Fruit fly (Drosophila melanogaster) whole organism: ENCODE results near the gene ND-ACP.

Source experiments
- CG8478 ChIP-seq: fragments of >200 bp; optimal IDR thresholded peaks from 2 replicates; lab custom pipeline; 2018; ENCODE audit warnings: inconsistent platforms
- Dll ChIP-seq: fragments of >200 bp; optimal IDR thresholded peaks from 2 replicates; lab custom pipeline; 2017
- EcR ChIP-seq, 2 experiments: fragments of >200 bp; optimal IDR thresholded peaks; 2 replicates each; lab custom pipeline; 2017; ENCODE audit warnings: missing biosample characterization in 2 of 2, missing genetic modification characterization in 2 of 2, missing genetic modification reagents in 2 of 2
- pan ChIP-seq: fragments of >200 bp; optimal IDR thresholded peaks from 2 replicates; lab custom pipeline; 2017
- psq ChIP-seq: fragments of >200 bp; optimal IDR thresholded peaks from 2 replicates; lab custom pipeline; 2017
- usp ChIP-seq: fragments of >200 bp; optimal IDR thresholded peaks from 2 replicates; lab custom pipeline; 2017; ENCODE audit warnings: missing biosample characterization, missing genetic modification characterization, mixed read lengths

The ND-ACP gene

DNA sequence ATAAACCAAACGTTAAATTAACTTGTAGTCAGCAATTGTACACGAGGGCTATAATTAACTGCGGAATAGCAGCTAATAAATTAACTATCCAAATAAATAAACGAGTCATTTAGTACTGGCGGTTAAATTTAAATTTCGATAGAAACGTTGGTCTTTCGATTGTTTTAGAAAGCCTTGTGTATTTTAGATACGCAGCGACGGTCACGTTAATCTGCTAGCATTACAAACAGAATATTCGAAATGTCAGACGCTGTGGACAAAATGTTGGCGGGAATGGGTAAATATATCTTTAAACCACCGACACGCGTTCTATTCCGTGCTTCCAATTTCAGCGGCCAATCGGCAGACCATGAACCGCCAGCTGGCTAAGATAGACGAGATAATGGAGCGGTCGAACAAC lies 1.8 kb downstream of the ND-ACP start, which contains the start of gene msd1:
msd1 (plus strand) TSS at position 203 of the 400 bp plus-strand sequence.
- no peak for TF ChIP-seq Dll
- TF ChIP-seq EcR (GFP tag; optimal IDR thresholded peaks at IDR 0.05; lab: Kevin White, UChicago) = no peak

- TF ChIP-seq pan (lab: Kevin White, UChicago) (no peak), EcR (GFP tag; optimal IDR thresholded peaks at IDR 0.05; lab: Kevin White, UChicago) (no peak), Dll (no peak), usp (no peak), psq (lab: Kevin White, UChicago) (no peak), CG8478 (lab: Kevin White, UChicago) (no peak)
Measured at dm6 chr3L:1332973-1333372, 3.2 kb downstream of the ND-ACP start, which contains the start of gene msd5. Gene msd5, minus strand, starts transcription at chr3L:1333146.

dm6 chr3L:1334571-1335427 lies 5.0 kb downstream of the ND-ACP start, which contains the start of the genes Hmbs and CG2211:
Gene Hmbs, plus strand, starts transcription at chr3L:1334889.
Gene CG2211, minus strand, starts transcription at chr3L:1335359.
- TF ChIP-seq psq (lab: Kevin White, UChicago) (no peak), Dll (no peak), pan (lab: Kevin White, UChicago) (no peak), EcR (GFP tag; optimal IDR thresholded peaks at IDR 0.05; lab: Kevin White, UChicago) (no peak), usp (no peak), CG8478 (lab: Kevin White, UChicago) (no peak)

DNA sequence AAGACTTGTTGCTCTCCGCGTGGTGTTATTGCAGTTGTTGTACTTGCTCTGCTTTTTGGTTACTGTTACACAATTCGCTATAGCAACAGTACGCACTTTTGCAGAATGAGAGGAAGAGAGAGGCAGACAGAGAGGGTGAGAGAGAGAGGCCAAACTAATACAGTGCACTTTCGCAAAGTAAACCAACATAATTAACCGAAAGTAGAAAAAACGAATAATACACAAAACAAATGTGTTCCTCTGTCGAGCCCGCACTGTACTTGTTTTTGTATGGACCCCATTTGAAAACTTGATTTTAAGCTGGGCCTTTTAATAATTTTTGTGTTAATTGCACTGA lies 5.6 kb downstream of the ND-ACP start:
- TF ChIP-seq Dll (no peak), EcR (GFP tag; optimal IDR thresholded peaks at IDR 0.05; lab: Kevin White, UChicago) (no peak), usp (no peak), CG8478 (lab: Kevin White, UChicago) (no peak), psq (lab: Kevin White, UChicago) (no peak), pan (lab: Kevin White, UChicago) (no peak)

dm6 chr3L:1335989-1336961 lies 6.5 kb downstream of the ND-ACP start:
- TF ChIP-seq CG8478 (lab: Kevin White, UChicago) = no peak
- TF ChIP-seq EcR (GFP tag; optimal IDR thresholded peaks at IDR 0.05; lab: Kevin White, UChicago) = no peak
- TF ChIP-seq Dll = no peak
- TF ChIP-seq usp = no peak
- TF ChIP-seq psq (lab: Kevin White, UChicago) = no peak
- no peak for TF ChIP-seq pan (lab: Kevin White, UChicago)

- TF ChIP-seq pan (lab: Kevin White, UChicago) = no peak
- no peak for TF ChIP-seq CG8478 (lab: Kevin White, UChicago)
- no peak for TF ChIP-seq Dll
- no peak for TF ChIP-seq usp
- TF ChIP-seq psq (lab: Kevin White, UChicago) = no peak
- TF ChIP-seq EcR (GFP tag; optimal IDR thresholded peaks at IDR 0.05; lab: Kevin White, UChicago) = no peak
Measured at dm6 chr3L:1342133-1342580, 12.4 kb downstream of the ND-ACP start, which contains the start of gene indra. Gene indra, minus strand, starts transcription at chr3L:1342403.

- TF ChIP-seq EcR (GFP tag; optimal IDR thresholded peaks at IDR 0.05; lab: Kevin White, UChicago) (no peak), psq (lab: Kevin White, UChicago) (no peak), usp (no peak), pan (lab: Kevin White, UChicago) (no peak), Dll (no peak), CG8478 (lab: Kevin White, UChicago) (no peak)
Measured at dm6 chr3L:1346956-1347587, 17.3 kb downstream of the ND-ACP start.

DNA sequence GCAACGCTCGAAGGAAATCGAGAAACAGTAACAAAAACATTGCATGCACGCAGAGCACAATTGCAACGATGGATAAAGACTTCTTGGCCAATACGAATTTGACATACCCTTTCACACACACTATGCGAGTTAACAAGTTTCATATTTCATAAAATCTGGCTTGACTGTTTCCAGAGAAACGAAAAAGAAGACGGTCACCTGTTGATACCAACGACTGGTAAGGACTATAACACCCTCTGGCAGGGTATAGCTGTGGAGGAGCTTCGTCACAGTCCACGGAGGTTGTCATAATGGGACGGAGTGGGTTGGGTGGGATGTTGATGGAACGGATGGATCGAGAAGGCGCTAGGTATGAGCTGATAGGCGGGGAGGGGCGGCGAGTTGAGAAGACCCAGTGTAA lies 18.5 kb downstream of the ND-ACP start:
- TF ChIP-seq pan (lab: Kevin White, UChicago) (no peak), CG8478 (lab: Kevin White, UChicago) (no peak), EcR (GFP tag; optimal IDR thresholded peaks at IDR 0.05; lab: Kevin White, UChicago) (no peak), Dll (no peak), psq (lab: Kevin White, UChicago) (no peak), usp (no peak)

- TF ChIP-seq Dll (no peak), CG8478 (lab: Kevin White, UChicago) (no peak), usp (no peak), EcR (GFP tag; optimal IDR thresholded peaks at IDR 0.05; lab: Kevin White, UChicago) (no peak), psq (lab: Kevin White, UChicago) (no peak)
Measured at dm6 chr3L:1348935-1349334, 19.2 kb downstream of the ND-ACP start.

dm6 chr3L:1349397-1349796 lies 19.6 kb downstream of the ND-ACP start:
- no peak for TF ChIP-seq psq (lab: Kevin White, UChicago)
- no peak for TF ChIP-seq CG8478 (lab: Kevin White, UChicago)
- TF ChIP-seq Dll = no peak
- no peak for TF ChIP-seq usp
- no peak for TF ChIP-seq EcR (GFP tag; optimal IDR thresholded peaks at IDR 0.05; lab: Kevin White, UChicago)
- no peak for TF ChIP-seq pan (lab: Kevin White, UChicago)
